Worm (Caenorhabditis elegans): ENCODE measurements around the gene nspc-20.

DNA sequence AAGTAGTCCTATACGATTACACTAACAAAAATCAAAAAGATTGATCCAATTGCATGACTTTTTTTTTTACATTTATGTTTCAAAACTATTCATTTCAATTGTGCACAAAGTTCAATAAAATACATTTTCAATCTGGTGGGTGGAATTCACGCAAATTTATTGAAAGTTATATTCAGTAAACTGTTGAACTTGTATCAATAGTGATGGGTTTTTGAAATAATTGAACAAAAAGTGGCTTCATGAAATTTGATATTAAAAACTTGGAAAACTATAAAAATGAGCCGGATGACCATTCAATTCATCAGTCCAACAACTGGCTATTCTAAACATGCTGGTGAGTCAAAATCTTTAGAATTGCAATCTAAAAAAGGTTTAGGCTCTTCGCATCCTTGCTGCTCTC, 6.7 kb downstream of the nspc-20 start, which contains the start of gene nspc-16:
- TF ChIP-seq lsy-2 (tag; optimal IDR thresholded peaks at IDR 0.05) (no peak), R02D3.7 (tag; optimal IDR thresholded peaks at IDR 0.05) (no peak), unc-39 (tag; optimal IDR thresholded peaks at IDR 0.05) (no peak), ama-1 (optimal IDR thresholded peaks at IDR 0.05) (no peak), fos-1 (tag; optimal IDR thresholded peaks at IDR 0.05) (no peak), nhr-77 (tag; optimal IDR thresholded peaks at IDR 0.05) (no peak), ztf-11 (tag; optimal IDR thresholded peaks at IDR 0.05) (no peak), nhr-12 (tag; optimal IDR thresholded peaks at IDR 0.05) (no peak), lin-39 (tag; optimal IDR thresholded peaks at IDR 0.05) (no peak), elt-1 (tag; optimal IDR thresholded peaks at IDR 0.05) (no peak), ceh-16 (tag; optimal IDR thresholded peaks at IDR 0.05) (no peak), unc-62 (GFP tag; optimal IDR thresholded peaks at IDR 0.05) (no peak)
